Worm (Caenorhabditis elegans): ENCODE data around the gene swsn-1.

The swsn-1 gene

DNA sequence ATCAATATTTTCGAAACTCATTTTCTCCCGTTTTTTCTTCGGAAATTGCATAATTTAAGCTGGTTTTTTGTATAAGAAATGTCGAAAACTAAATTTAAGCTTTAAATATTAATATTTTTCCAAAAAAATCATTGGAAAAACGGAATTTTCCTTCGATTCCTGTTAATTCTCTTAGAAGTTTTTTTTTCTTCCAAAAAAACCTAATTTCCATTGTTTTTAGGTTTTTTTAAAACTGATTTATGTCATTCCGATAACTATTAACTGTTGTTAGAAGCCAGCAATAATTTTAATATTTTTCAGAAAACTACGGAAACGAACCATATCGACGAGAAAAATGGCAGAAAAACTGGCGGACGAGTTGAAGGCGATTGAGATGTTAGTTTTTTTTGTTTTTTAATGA, 48.0 kb downstream of the swsn-1 start, which contains the start of gene fbxa-114:
Gene fbxa-114 (plus strand): TSS at position 301 of the 400 bp plus-strand sequence.
- TF ChIP-seq nhr-25 (tag; optimal IDR thresholded peaks at IDR 0.05) (no peak), elt-3 (tag; optimal IDR thresholded peaks at IDR 0.05) (no peak), ztf-1 (GFP tag; conservative IDR thresholded peaks at IDR 0.05) (no peak), nhr-12 (tag; optimal IDR thresholded peaks at IDR 0.05) (no peak), aly-2 (tag; optimal IDR thresholded peaks at IDR 0.05) (no peak), R02D3.7 (tag; optimal IDR thresholded peaks at IDR 0.05) (no peak), nhr-6 (tag; optimal IDR thresholded peaks at IDR 0.05) (no peak), unc-55 (GFP tag; optimal IDR thresholded peaks at IDR 0.05) (no peak), fos-1 (tag; optimal IDR thresholded peaks at IDR 0.05) (no peak), Y55F3AM.14 (GFP tag; optimal IDR thresholded peaks at IDR 0.05) (no peak), elt-1 (tag; optimal IDR thresholded peaks at IDR 0.05) (no peak)

DNA sequence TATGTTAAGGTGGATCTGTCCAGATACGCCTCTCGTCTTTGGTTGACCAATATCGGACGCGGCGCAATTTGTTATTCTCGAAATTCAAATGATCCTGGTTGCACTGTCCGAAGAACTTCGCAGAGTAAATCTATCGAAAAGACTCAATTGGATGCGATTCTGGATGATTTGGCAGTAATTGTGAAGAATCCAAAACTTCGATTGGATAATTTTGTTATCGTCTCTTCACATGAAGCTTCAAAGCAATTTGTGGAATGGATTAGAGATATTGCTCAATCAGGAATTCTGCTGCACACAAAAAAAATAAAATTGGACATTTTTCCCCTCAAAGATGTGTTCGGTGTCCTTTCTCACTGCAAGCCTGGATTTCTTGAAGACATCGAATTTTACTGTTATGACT, 49.6 kb downstream of the swsn-1 start:
- no peak for TF ChIP-seq nhr-25 (tag; optimal IDR thresholded peaks at IDR 0.05)
- TF ChIP-seq R02D3.7 (tag; optimal IDR thresholded peaks at IDR 0.05): no peak
- no peak for TF ChIP-seq lsy-2 (tag; optimal IDR thresholded peaks at IDR 0.05)
- no peak for TF ChIP-seq sma-3 (GFP tag; optimal IDR thresholded peaks at IDR 0.05)
- TF ChIP-seq ceh-16 (tag; optimal IDR thresholded peaks at IDR 0.05): no peak
- no peak for TF ChIP-seq sma-9 (GFP tag; optimal IDR thresholded peaks at IDR 0.05)
- no peak for TF ChIP-seq sma-9 (tag; optimal IDR thresholded peaks at IDR 0.05)

DNA sequence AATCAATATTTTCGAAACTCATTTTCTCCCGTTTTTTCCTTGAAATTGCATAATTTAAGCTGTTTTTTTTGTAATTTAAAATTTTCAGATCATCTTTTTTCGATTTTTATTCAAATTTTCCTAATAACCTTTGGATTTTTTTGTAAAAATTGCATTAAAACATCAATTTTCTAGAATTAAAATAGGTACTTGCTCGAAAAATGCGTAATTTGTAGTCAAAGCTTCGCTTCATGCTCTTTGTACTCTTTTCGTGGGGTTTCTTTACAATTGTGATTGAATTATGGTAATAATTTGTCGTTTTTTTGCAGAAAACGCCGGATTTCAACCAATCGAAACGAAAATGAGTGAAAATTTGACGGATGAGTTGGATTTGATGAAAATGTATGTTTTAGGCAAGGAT, 50.3 kb downstream of the swsn-1 start, which contains the start of gene fog-2:
Gene fog-2 (plus strand): TSS at position 301 of the 400 bp plus-strand sequence.
- TF ChIP-seq dmd-4 (tag; optimal IDR thresholded peaks at IDR 0.05): no peak
- no peak for TF ChIP-seq nhr-129 (tag; optimal IDR thresholded peaks at IDR 0.05)
- TF ChIP-seq mbf-1 (tag; optimal IDR thresholded peaks at IDR 0.05): no peak
- no peak for TF ChIP-seq aly-2 (tag; optimal IDR thresholded peaks at IDR 0.05)
- TF ChIP-seq nhr-23 (tag; optimal IDR thresholded peaks at IDR 0.05): no peak
- no peak for TF ChIP-seq nhr-10 (tag; optimal IDR thresholded peaks at IDR 0.05)
- no peak for TF ChIP-seq nhr-77 (tag; optimal IDR thresholded peaks at IDR 0.05)
- no peak for TF ChIP-seq gmeb-1 (tag; optimal IDR thresholded peaks at IDR 0.05)
- no peak for TF ChIP-seq ceh-82 (tag; optimal IDR thresholded peaks at IDR 0.05)
- TF ChIP-seq unc-62 (GFP tag; optimal IDR thresholded peaks at IDR 0.05): no peak
- TF ChIP-seq peb-1 (tag; optimal IDR thresholded peaks at IDR 0.05): no peak
- no peak for TF ChIP-seq lin-39 (tag; optimal IDR thresholded peaks at IDR 0.05)
- no peak for TF ChIP-seq mab-5 (tag; optimal IDR thresholded peaks at IDR 0.05)
- TF ChIP-seq nhr-21 (tag; optimal IDR thresholded peaks at IDR 0.05): no peak
- TF ChIP-seq ZK546.5 (tag; optimal IDR thresholded peaks at IDR 0.05): no peak
- no peak for TF ChIP-seq skn-1 (tag; optimal IDR thresholded peaks at IDR 0.05)
- TF ChIP-seq ztf-11 (tag; optimal IDR thresholded peaks at IDR 0.05): no peak
- no peak for TF ChIP-seq egl-27 (tag; optimal IDR thresholded peaks at IDR 0.05)
- TF ChIP-seq crh-2 (tag; optimal IDR thresholded peaks at IDR 0.05): no peak

ce11 chrV:20196671-20197070, 52.6 kb downstream of the swsn-1 start, which contains the start of gene ftr-1:
TSS of gene ftr-1 (plus strand) at chrV:20196971.
- TF ChIP-seq nhr-12 (tag; optimal IDR thresholded peaks at IDR 0.05): no peak
- no peak for TF ChIP-seq ztf-1 (GFP tag; conservative IDR thresholded peaks at IDR 0.05)
- TF ChIP-seq Y55F3AM.14 (GFP tag; optimal IDR thresholded peaks at IDR 0.05): no peak
- no peak for TF ChIP-seq crh-2 (tag; optimal IDR thresholded peaks at IDR 0.05)
- TF ChIP-seq ztf-11 (tag; optimal IDR thresholded peaks at IDR 0.05): no peak
- no peak for TF ChIP-seq ama-1 (optimal IDR thresholded peaks at IDR 0.05)

ce11 chrV:20195451-20196036, 53.7 kb downstream of the swsn-1 start, which contains the start of the genes srh-217 and Y113G7B.28:
TSS of gene srh-217 (minus strand) at chrV:20195551.
TSS of gene Y113G7B.28 (plus strand) at chrV:20195986.
- TF ChIP-seq peb-1 (tag; optimal IDR thresholded peaks at IDR 0.05): no peak
- no peak for TF ChIP-seq nhr-237 (tag; optimal IDR thresholded peaks at IDR 0.05)
- no peak for TF ChIP-seq ztf-4 (tag; optimal IDR thresholded peaks at IDR 0.05)
- TF ChIP-seq unc-62 (GFP tag; optimal IDR thresholded peaks at IDR 0.05): no peak
- TF ChIP-seq fos-1 (tag; optimal IDR thresholded peaks at IDR 0.05): no peak

Data from whole organism, L2 larva.